Worm (Caenorhabditis elegans) whole organism, L3 larva: ENCODE results near the gene nhr-192.

ENCODE experiments used
- ZK546.5 ChIP-seq: sonication (generic microtip); optimal IDR thresholded peaks from 2 replicates; lab custom pipeline; 2017; ENCODE audit warnings: missing biosample characterization, missing genetic modification characterization
- aly-2 ChIP-seq: fragments of 150-350 bp; optimal IDR thresholded peaks from 2 replicates; lab custom pipeline; 2014; ENCODE audit warnings: missing biosample characterization, missing genetic modification characterization
- ama-1 ChIP-seq: fragments of 150-350 bp; optimal IDR thresholded peaks from 2 replicates; lab custom pipeline; 2018
- ceh-16 ChIP-seq: sonication (generic microtip); optimal IDR thresholded peaks from 2 replicates; lab custom pipeline; 2017; ENCODE audit warnings: missing biosample characterization, missing genetic modification characterization
- ceh-28 ChIP-seq: fragments of 150-350 bp; optimal IDR thresholded peaks from 2 replicates; lab custom pipeline; 2014; ENCODE audit warnings: missing biosample characterization, missing genetic modification reagents, missing genetic modification characterization
- ceh-82 ChIP-seq: fragments of 150-350 bp; optimal IDR thresholded peaks from 2 replicates; lab custom pipeline; 2014; ENCODE audit warnings: missing biosample characterization, missing genetic modification characterization
- ceh-9 ChIP-seq: sonication (generic microtip); optimal IDR thresholded peaks from 2 replicates; lab custom pipeline; 2018; ENCODE audit warnings: missing biosample characterization, missing genetic modification characterization
- daf-12 ChIP-seq: fragments of 150-350 bp; optimal IDR thresholded peaks from 2 replicates; lab custom pipeline; 2014; ENCODE audit warnings: missing biosample characterization, missing genetic modification reagents, missing genetic modification characterization
- egl-27 ChIP-seq: sonication (generic microtip); optimal IDR thresholded peaks from 4 replicates; lab custom pipeline; 2017; ENCODE audit warnings: missing biosample characterization, missing genetic modification reagents, missing genetic modification characterization
- egl-5 ChIP-seq: fragments of 150-350 bp; optimal IDR thresholded peaks from 2 replicates; lab custom pipeline; 2017; ENCODE audit warnings: missing biosample characterization, missing genetic modification reagents, missing genetic modification characterization, inconsistent platforms
- elt-1 ChIP-seq: fragments of 150-350 bp; optimal IDR thresholded peaks from 2 replicates; lab custom pipeline; 2014; ENCODE audit warnings: missing biosample characterization, missing genetic modification characterization
- elt-2 ChIP-seq: sonication (generic microtip); optimal IDR thresholded peaks from 2 replicates; lab custom pipeline; 2016; ENCODE audit warnings: missing genetic modification reagents, mild to moderate bottlenecking, missing genetic modification characterization, missing compliant biosample characterization
- elt-3 ChIP-seq, 3 experiments: fragments of 150-350 bp in 1 of 3; sonication (generic microtip) in 2 of 3; optimal IDR thresholded peaks; 2 replicates in 2 of 3; 4 replicates in 1 of 3; lab custom pipeline; 2014 to 2017; ENCODE audit warnings: missing biosample characterization in 3 of 3, missing genetic modification characterization in 3 of 3
- eor-1 ChIP-seq, 2 experiments: fragments of 150-350 bp; optimal IDR thresholded peaks; 2 replicates each; lab custom pipeline; 2014 to 2018; ENCODE audit warnings: missing biosample characterization in 2 of 2, missing genetic modification characterization in 2 of 2
- fkh-10 ChIP-seq: sonication (generic microtip); optimal IDR thresholded peaks from 2 replicates; lab custom pipeline; 2017; ENCODE audit warnings: missing biosample characterization, missing genetic modification reagents, missing genetic modification characterization
- fkh-2 ChIP-seq: fragments of 150-350 bp; optimal IDR thresholded peaks from 2 replicates; lab custom pipeline; 2014; ENCODE audit warnings: missing biosample characterization, missing genetic modification reagents, missing genetic modification characterization
- fos-1 ChIP-seq: fragments of 150-350 bp; optimal IDR thresholded peaks from 2 replicates; lab custom pipeline; 2014; ENCODE audit warnings: missing biosample characterization, missing genetic modification characterization
- hmg-11 ChIP-seq: sonication (generic microtip); optimal IDR thresholded peaks from 2 replicates; lab custom pipeline; 2016; ENCODE audit warnings: missing genetic modification characterization, missing compliant biosample characterization
- lin-15B ChIP-seq: fragments of 150-350 bp; optimal IDR thresholded peaks from 2 replicates; lab custom pipeline; 2014; ENCODE audit warnings: missing biosample characterization, missing genetic modification characterization
- lin-39 ChIP-seq: fragments of 150-350 bp; optimal IDR thresholded peaks from 2 replicates; lab custom pipeline; 2018; ENCODE audit warnings: missing biosample characterization, missing genetic modification reagents, missing genetic modification characterization
- lsy-12 ChIP-seq: sonication (generic microtip); optimal IDR thresholded peaks from 2 replicates; lab custom pipeline; 2016; ENCODE audit warnings: mild to moderate bottlenecking, missing genetic modification characterization, missing compliant biosample characterization
- mdl-1 ChIP-seq: fragments of 150-350 bp; optimal IDR thresholded peaks from 2 replicates; lab custom pipeline; 2014; ENCODE audit warnings: missing biosample characterization, missing genetic modification characterization
- mml-1 ChIP-seq: fragments of 150-350 bp; sonication (generic microtip); optimal IDR thresholded peaks from 3 replicates; lab custom pipeline; 2014; ENCODE audit warnings: missing biosample characterization, missing genetic modification characterization
- nfya-1 ChIP-seq: sonication (generic microtip); optimal IDR thresholded peaks from 2 replicates; lab custom pipeline; 2017; ENCODE audit warnings: missing genetic modification characterization, mild to moderate bottlenecking, missing compliant biosample characterization, antibody characterized with exemption, moderate library complexity; ENCODE audit not compliant: insufficient read depth
- nhr-11 ChIP-seq: fragments of 150-350 bp; optimal IDR thresholded peaks from 2 replicates; lab custom pipeline; 2014; ENCODE audit warnings: missing biosample characterization, missing genetic modification characterization
- nhr-23 ChIP-seq: fragments of 150-350 bp; optimal IDR thresholded peaks from 2 replicates; lab custom pipeline; 2014; ENCODE audit warnings: missing biosample characterization, missing genetic modification reagents, missing genetic modification characterization
- nhr-237 ChIP-seq: fragments of 150-350 bp; optimal IDR thresholded peaks from 2 replicates; lab custom pipeline; 2014; ENCODE audit warnings: missing biosample characterization, missing genetic modification characterization
- nhr-25 ChIP-seq: sonication (generic microtip); optimal IDR thresholded peaks from 2 replicates; lab custom pipeline; 2017; ENCODE audit warnings: missing biosample characterization, missing genetic modification characterization
- nhr-28 ChIP-seq: fragments of 150-350 bp; optimal IDR thresholded peaks from 2 replicates; lab custom pipeline; 2014; ENCODE audit warnings: missing biosample characterization, missing genetic modification characterization
- nhr-43 ChIP-seq: sonication (generic microtip); optimal IDR thresholded peaks from 2 replicates; lab custom pipeline; 2016; ENCODE audit warnings: mild to moderate bottlenecking, missing genetic modification characterization, missing compliant biosample characterization; ENCODE audit not compliant: poor library complexity, severe bottlenecking
- nhr-77 ChIP-seq: fragments of 150-350 bp; optimal IDR thresholded peaks from 2 replicates; lab custom pipeline; 2014; ENCODE audit warnings: missing biosample characterization, missing genetic modification characterization
- pha-4 ChIP-seq: fragments of 150-350 bp; optimal IDR thresholded peaks from 2 replicates; lab custom pipeline; 2014; ENCODE audit warnings: missing biosample characterization, missing genetic modification reagents, missing genetic modification characterization
- pqm-1 ChIP-seq: fragments of 150-350 bp; optimal IDR thresholded peaks from 2 replicates; lab custom pipeline; 2017; ENCODE audit warnings: missing biosample characterization, missing genetic modification characterization, inconsistent platforms
- sea-2 ChIP-seq: fragments of 150-350 bp; sonication (generic microtip); optimal IDR thresholded peaks from 4 replicates; lab custom pipeline; 2014; ENCODE audit warnings: missing biosample characterization, missing genetic modification reagents, missing genetic modification characterization
- skn-1 ChIP-seq: fragments of 150-350 bp; optimal IDR thresholded peaks from 2 replicates; lab custom pipeline; 2014; ENCODE audit warnings: missing biosample characterization, missing genetic modification characterization
- snpc-4 ChIP-seq: fragments of 150-350 bp; optimal IDR thresholded peaks from 2 replicates; lab custom pipeline; 2014; ENCODE audit warnings: missing biosample characterization, missing genetic modification characterization
- tbx-2 ChIP-seq: sonication (generic microtip); optimal IDR thresholded peaks from 2 replicates; lab custom pipeline; 2016; ENCODE audit warnings: mild to moderate bottlenecking, missing genetic modification characterization, missing compliant biosample characterization
- zag-1 ChIP-seq: fragments of 150-350 bp; optimal IDR thresholded peaks from 2 replicates; lab custom pipeline; 2014; ENCODE audit warnings: missing biosample characterization, missing genetic modification characterization
- ztf-11 ChIP-seq: fragments of 150-350 bp; optimal IDR thresholded peaks from 2 replicates; lab custom pipeline; 2014; ENCODE audit warnings: missing biosample characterization, missing genetic modification characterization
- ztf-4 ChIP-seq: fragments of 150-350 bp; optimal IDR thresholded peaks from 2 replicates; lab custom pipeline; 2014; ENCODE audit warnings: missing biosample characterization, missing genetic modification characterization

Gene nhr-192

DNA sequence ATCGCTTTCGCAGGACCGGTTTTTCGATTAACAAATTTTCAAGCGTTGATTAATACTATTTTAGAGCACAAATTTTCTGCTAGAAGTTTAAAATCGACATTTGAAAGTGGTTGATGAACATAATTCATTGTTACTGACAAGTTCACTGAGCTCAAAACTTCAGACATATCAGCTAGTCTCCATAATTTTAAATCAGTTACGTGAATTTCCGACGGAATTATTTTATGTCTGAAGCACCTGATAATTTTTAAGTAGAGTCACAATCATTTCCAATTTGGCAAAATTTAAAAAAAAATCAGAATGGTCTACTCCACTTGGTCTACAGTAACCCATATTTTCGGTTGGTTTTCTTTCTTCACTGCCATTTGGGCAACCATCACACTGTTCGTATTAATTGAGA lies 18.6 kb downstream of the nhr-192 start, which contains the start of gene str-118:
TSS of gene str-118 (plus strand) at position 301 of the 400 bp plus-strand sequence.
- TF ChIP-seq zag-1 (tag; lab: Kevin White, UChicago) (no peak), fkh-10 (GFP tag; lab: Kevin White, UChicago) (no peak), hmg-11 (tag; lab: Kevin White, UChicago) (no peak), ZK546.5 (tag; lab: Kevin White, UChicago) (no peak)

DNA sequence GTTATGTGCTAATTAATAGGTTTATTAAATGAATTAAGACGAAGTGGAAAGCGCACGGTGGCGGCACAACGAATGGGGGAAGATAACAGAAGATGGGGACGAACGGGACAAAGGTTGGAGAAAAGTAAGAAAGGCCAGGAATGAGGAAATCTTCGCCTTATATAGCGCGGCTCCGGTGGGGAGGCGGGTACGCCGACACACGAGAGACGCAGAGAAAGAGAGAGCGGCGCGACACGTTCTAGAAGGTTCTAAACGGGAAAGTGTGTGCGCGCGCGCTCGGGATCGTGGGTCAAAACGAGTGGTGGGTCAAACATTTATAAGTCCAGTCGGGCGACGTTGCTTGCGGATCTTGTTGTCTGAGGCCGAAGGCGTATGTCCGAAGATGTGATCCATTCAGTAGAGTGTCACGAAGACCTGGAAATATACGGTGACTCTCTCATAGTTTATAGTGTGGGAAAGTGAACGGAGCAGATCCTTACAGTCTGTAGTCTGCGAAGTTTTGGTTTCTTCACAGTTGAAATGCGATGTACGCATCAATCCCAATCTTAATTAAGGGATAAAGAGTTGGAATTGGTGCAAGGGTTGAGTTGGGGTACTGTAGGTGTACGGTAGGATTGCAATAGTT lies 21.1 kb downstream of the nhr-192 start:
- peak; percentile 3 for TF ChIP-seq nfya-1 (tag; lab: Kevin White, UChicago)
- TF ChIP-seq, all 47 proteins: peak for 1; not testable (repeated sequence) for 46

DNA sequence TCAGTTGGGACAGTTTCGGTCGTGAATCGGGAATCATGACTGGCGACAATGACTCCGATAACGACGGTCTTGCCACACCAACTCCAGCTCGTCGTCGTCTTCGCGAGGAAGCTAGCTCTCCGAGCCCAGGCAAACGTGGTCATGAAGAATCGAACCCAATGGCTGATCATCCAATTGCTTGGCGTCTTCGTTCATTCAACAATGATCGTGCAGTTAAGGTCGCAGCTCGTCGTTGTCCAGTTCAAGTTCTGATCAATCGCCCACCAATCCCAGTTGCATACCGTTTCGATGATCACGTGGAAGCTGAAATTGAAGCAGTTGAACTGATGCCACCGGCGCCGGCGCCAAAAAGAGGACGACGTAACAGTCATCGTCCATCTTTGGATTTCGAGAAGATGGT lies 23.3 kb downstream of the nhr-192 start:
- TF ChIP-seq nhr-77 (tag; lab: Kevin White, UChicago) (no peak), ama-1 (lab: Kevin White, UChicago) (peak; percentile 71)
- TF ChIP-seq, all 47 proteins: peak for 1

DNA sequence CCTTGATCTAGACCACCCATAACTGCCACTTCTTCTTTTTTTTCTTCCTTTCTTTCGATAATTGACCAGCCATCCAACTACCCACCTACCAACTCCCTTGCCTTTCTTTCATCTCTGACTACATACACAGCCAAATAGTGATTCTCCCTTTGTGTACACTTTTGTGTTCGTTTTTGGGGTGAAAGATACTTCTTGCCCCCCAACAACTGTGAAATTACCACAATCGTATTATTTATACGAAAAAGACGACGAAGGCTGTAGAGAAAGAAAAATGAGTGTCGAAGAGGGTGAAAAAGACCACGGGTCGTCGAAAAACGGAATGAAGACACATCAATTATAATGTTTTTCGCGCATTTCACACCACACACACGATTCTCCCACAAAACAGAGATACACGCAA lies 23.9 kb downstream of the nhr-192 start:
- TF ChIP-seq nhr-25 (tag; lab: Kevin White, UChicago) = peak; percentile 55
- peak; percentile 17 for TF ChIP-seq nfya-1 (tag; lab: Kevin White, UChicago)
- TF ChIP-seq zag-1 (tag; lab: Kevin White, UChicago) = no peak
- peak; percentile 21 for TF ChIP-seq pha-4 (tag; lab: Kevin White, UChicago)

DNA sequence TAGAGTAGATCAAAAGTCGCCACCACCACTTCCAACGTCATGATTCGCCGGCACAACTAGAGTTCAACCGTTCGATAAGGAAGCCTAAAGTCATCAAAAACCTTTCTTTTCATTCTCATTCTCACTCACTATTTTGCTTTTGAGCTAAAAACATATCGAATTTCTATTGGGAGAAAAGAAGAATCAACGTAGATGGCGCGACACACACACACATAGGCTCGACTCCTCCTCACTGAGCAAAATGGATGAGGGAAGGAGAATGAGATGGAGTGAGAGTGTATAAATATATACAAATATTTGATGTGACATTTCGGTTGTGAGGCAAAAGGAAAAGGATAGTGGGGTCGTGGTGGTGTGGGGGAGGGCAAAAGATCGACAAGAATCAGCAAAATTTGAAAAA lies 25.7 kb downstream of the nhr-192 start:
- no peak for TF ChIP-seq elt-3 (tag; optimal IDR thresholded peaks at IDR 0.05; lab: Kevin White, UChicago)
- TF ChIP-seq eor-1 (tag; optimal IDR thresholded peaks at IDR 0.05; lab: Kevin White, UChicago) = no peak
- TF ChIP-seq lsy-12 = no peak
- no peak for TF ChIP-seq skn-1
- no peak for TF ChIP-seq daf-12
- peak; percentile 69 for TF ChIP-seq pha-4 (tag; lab: Kevin White, UChicago)
- no peak for TF ChIP-seq tbx-2 (tag; lab: Kevin White, UChicago)

DNA sequence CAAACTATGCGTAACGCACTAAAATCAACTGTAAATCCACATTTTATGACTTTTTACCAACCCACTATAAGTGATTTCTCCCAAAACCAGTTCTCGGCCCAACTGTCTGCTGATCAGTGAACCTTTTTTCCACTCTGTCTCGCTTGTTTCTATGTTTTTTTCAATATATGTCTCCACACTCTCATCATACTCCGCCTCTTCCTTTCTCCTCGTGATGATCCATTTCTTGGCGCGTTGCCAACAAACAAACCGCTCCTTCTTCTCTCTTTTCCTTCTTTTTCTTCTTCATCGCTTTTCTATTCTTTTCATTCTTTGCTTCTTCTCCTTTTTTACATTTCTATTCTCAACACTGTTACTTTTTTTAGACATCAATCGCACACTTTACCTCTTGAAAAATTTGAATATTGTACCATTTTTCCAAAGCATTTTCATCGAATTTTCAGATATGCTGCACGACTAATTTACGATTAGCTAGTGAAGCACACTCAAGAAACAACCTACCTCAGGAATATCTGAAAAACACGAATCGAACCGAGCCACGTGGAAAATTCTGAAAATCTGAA lies 27.1 kb downstream of the nhr-192 start, which contains the start of gene T06E8.8:
TSS of gene T06E8.8 (plus strand) at position 513 of the 563 bp plus-strand sequence.
- TF ChIP-seq pqm-1 (tag; lab: Kevin White, UChicago) (no peak), egl-5 (tag; lab: Kevin White, UChicago) (no peak), ama-1 (lab: Kevin White, UChicago) (no peak), nhr-77 (tag; lab: Kevin White, UChicago) (no peak), elt-3 (tag; optimal IDR thresholded peaks at IDR 0.05; lab: Kevin White, UChicago) (peak in 1 of 3 experiments; percentile 2), lsy-12 (peak; percentile 18), ceh-9 (no peak), ceh-28 (tag; lab: Kevin White, UChicago) (peak; percentile 15), nhr-43 (peak; percentile 71), mml-1 (no peak), eor-1 (tag; optimal IDR thresholded peaks at IDR 0.05; lab: Kevin White, UChicago) (no peak), pha-4 (tag; lab: Kevin White, UChicago) (peak; percentile 89), nhr-23 (tag; lab: Kevin White, UChicago) (peak; percentile 84), zag-1 (tag; lab: Kevin White, UChicago) (no peak), tbx-2 (tag; lab: Kevin White, UChicago) (no peak), ztf-4 (tag; lab: Kevin White, UChicago) (no peak), ceh-16 (no peak), nhr-11 (tag; lab: Kevin White, UChicago) (no peak), lin-15B (tag; lab: Kevin White, UChicago) (no peak), nfya-1 (tag; lab: Kevin White, UChicago) (peak; percentile 63), daf-12 (no peak), elt-2 (tag; lab: Kevin White, UChicago) (no peak), ceh-82 (tag; lab: Kevin White, UChicago) (no peak), aly-2 (tag; lab: Kevin White, UChicago) (no peak), lin-39 (peak; percentile 52), nhr-237 (tag; lab: Kevin White, UChicago) (no peak), fos-1 (tag; lab: Kevin White, UChicago) (no peak), ztf-11 (tag; lab: Kevin White, UChicago) (no peak), egl-27 (tag; lab: Kevin White, UChicago) (no peak), nhr-28 (tag; lab: Kevin White, UChicago) (no peak), elt-1 (tag; lab: Kevin White, UChicago) (no peak), skn-1 (no peak), fkh-10 (GFP tag; lab: Kevin White, UChicago) (no peak), fkh-2 (tag; lab: Kevin White, UChicago) (no peak), sea-2 (no peak), mdl-1 (tag; lab: Kevin White, UChicago) (peak; percentile 16), snpc-4 (tag; lab: Kevin White, UChicago) (peak; percentile 26)
